Fruit fly (Drosophila melanogaster): Measurements from ENCODE around the gene Lk.

Gene Lk

DNA sequence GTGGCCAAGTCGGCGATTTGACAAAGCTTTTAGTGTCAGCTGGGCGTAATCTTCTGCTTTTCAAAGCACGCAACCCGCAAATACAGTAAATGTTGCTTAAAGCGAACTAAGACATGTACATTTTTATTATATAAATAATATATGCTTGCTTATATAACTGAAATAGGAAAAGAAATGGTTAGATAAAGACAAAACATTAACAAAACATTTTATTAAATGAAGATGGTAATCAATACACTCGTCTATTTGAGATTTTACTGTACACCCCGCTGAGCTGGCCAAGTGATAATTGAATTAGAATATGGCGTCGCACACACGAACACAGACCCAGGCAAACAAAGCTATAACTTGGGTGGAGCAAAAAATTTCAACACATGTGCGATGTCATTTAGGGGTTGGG lies 14.1 kb upstream of the Lk start (continued):
- TF ChIP-seq PHDP (tag; optimal IDR thresholded peaks at IDR 0.05): no peak
- no peak for TF ChIP-seq CG4820 (GFP tag; optimal IDR thresholded peaks at IDR 0.05)
- no peak for TF ChIP-seq Kr (GFP tag; optimal IDR thresholded peaks at IDR 0.05)
- no peak for TF ChIP-seq CG3407 (GFP tag; optimal IDR thresholded peaks at IDR 0.05)
- peak; percentile 4 for TF ChIP-seq unpg (GFP tag; optimal IDR thresholded peaks at IDR 0.05)
- TF ChIP-seq so (GFP tag; IDR thresholded peaks at IDR 0.05): no peak
- TF ChIP-seq ftz-f1 (GFP tag; optimal IDR thresholded peaks at IDR 0.05): no peak
- no peak for TF ChIP-seq CG14014 (GFP tag; IDR thresholded peaks at IDR 0.05)
- TF ChIP-seq CG4424 (GFP tag; optimal IDR thresholded peaks at IDR 0.05): no peak
- no peak for TF ChIP-seq CG31365 (tag; optimal IDR thresholded peaks at IDR 0.05)
- no peak for TF ChIP-seq jigr1 (GFP tag; IDR thresholded peaks at IDR 0.05)
- no peak for TF ChIP-seq bcd (GFP tag; optimal IDR thresholded peaks at IDR 0.05)
- TF ChIP-seq CG13287 (GFP tag; IDR thresholded peaks at IDR 0.05; ENCODE audit: partially characterized antibody): no peak
- TF ChIP-seq CG31224 (GFP tag; IDR thresholded peaks at IDR 0.05): no peak
- TF ChIP-seq caup (GFP tag; optimal IDR thresholded peaks at IDR 0.05; ENCODE audit: severe bottlenecking): no peak
- TF ChIP-seq trem (tag; optimal IDR thresholded peaks at IDR 0.05): no peak
- no peak for TF ChIP-seq CG2129 (GFP tag; IDR thresholded peaks at IDR 0.05; ENCODE audit: partially characterized antibody)
- no peak for TF ChIP-seq CG15011 (GFP tag; optimal IDR thresholded peaks at IDR 0.05)
- no peak for TF ChIP-seq Dek (tag; optimal IDR thresholded peaks at IDR 0.05)
- TF ChIP-seq Bteb2 (GFP tag; optimal IDR thresholded peaks at IDR 0.05): no peak
- TF ChIP-seq CG14667 (GFP tag; IDR thresholded peaks at IDR 0.05): no peak
- TF ChIP-seq zf30C (GFP tag; optimal IDR thresholded peaks at IDR 0.05): no peak
- TF ChIP-seq croc (GFP tag; conservative IDR thresholded peaks at IDR 0.05): peak; percentile 25; the same call in 2 of the 3 replicates
- TF ChIP-seq wor (GFP tag; IDR thresholded peaks at IDR 0.05): no peak
- TF ChIP-seq CG6765 (GFP tag; optimal IDR thresholded peaks at IDR 0.05): no peak
- TF ChIP-seq chif (GFP tag; optimal IDR thresholded peaks at IDR 0.05): no peak
- TF ChIP-seq TFAM (GFP tag; optimal IDR thresholded peaks at IDR 0.05): no peak
- no peak for TF ChIP-seq CG12299 (tag; optimal IDR thresholded peaks at IDR 0.05)
- no peak for TF ChIP-seq Lim3 (GFP tag; IDR thresholded peaks at IDR 0.05)
- no peak for TF ChIP-seq CG6683 (GFP tag; optimal IDR thresholded peaks at IDR 0.05)
- no peak for TF ChIP-seq Pdp1 (GFP tag; optimal IDR thresholded peaks at IDR 0.05)
- TF ChIP-seq Jarid2 (GFP tag; optimal IDR thresholded peaks at IDR 0.05): no peak
- TF ChIP-seq CG13123 (GFP tag; optimal IDR thresholded peaks at IDR 0.05): no peak
- no peak for TF ChIP-seq Dbx (GFP tag; IDR thresholded peaks at IDR 0.05)
- no peak for TF ChIP-seq CG11696 (GFP tag; IDR thresholded peaks at IDR 0.05)
- TF ChIP-seq CG33557 (GFP tag; optimal IDR thresholded peaks at IDR 0.05): no peak
- no peak for TF ChIP-seq CG42726 (GFP tag; IDR thresholded peaks at IDR 0.05; ENCODE audit: partially characterized antibody)
- TF ChIP-seq insv (GFP tag; optimal IDR thresholded peaks at IDR 0.05): no peak
- no peak for TF ChIP-seq CG16779 (GFP tag; IDR thresholded peaks at IDR 0.05)
- TF ChIP-seq Hr39 (optimal IDR thresholded peaks at IDR 0.05): no peak
- TF ChIP-seq CG9797 (GFP tag; optimal IDR thresholded peaks at IDR 0.05): no peak
- no peak for TF ChIP-seq CG7928 (GFP tag; optimal IDR thresholded peaks at IDR 0.05)
- TF ChIP-seq Atf6 (GFP tag; IDR thresholded peaks at IDR 0.05): no peak
- no peak for TF ChIP-seq CrebB (tag; optimal IDR thresholded peaks at IDR 0.05)
- TF ChIP-seq CG7556 (GFP tag; optimal IDR thresholded peaks at IDR 0.05): no peak
- no peak for TF ChIP-seq CG17186 (GFP tag; optimal IDR thresholded peaks at IDR 0.05)
- no peak for TF ChIP-seq NC2α (GFP tag; optimal IDR thresholded peaks at IDR 0.05)
- TF ChIP-seq sna (GFP tag; IDR thresholded peaks at IDR 0.05; ENCODE audit: partially characterized antibody): no peak
- peak; percentile 1 for TF ChIP-seq Meics (GFP tag; optimal IDR thresholded peaks at IDR 0.05)
- no peak for TF ChIP-seq CG14965 (GFP tag; optimal IDR thresholded peaks at IDR 0.05; ENCODE audit: borderline replicate concordance)
- TF ChIP-seq dmrt99B (tag; optimal IDR thresholded peaks at IDR 0.05): peak; percentile 46
- peak; percentile 8 for TF ChIP-seq az2 (GFP tag; optimal IDR thresholded peaks at IDR 0.05)
